Worm (Caenorhabditis elegans): ENCODE data around the gene him-8.

Gene him-8

ce11 chrIV:10584237-10584636, 22.5 kb downstream of the him-8 start, which contains the start of gene oac-8:
TSS of gene oac-8 (plus strand) at chrIV:10584537.
- TF ChIP-seq skn-1 (tag; optimal IDR thresholded peaks at IDR 0.05), result no peak
- TF ChIP-seq mxl-3 (GFP tag; optimal IDR thresholded peaks at IDR 0.05), result no peak
- TF ChIP-seq F26F4.8 (GFP tag; conservative IDR thresholded peaks at IDR 0.05), result no peak
- TF ChIP-seq nhr-48 (tag; optimal IDR thresholded peaks at IDR 0.05), result no peak
- TF ChIP-seq ceh-44 (GFP tag; IDR thresholded peaks at IDR 0.05), result no peak
- no peak for TF ChIP-seq nhr-42 (GFP tag; IDR thresholded peaks at IDR 0.05)
- TF ChIP-seq set-16 (GFP tag; IDR thresholded peaks at IDR 0.05), result no peak
- TF ChIP-seq nhr-237 (tag; optimal IDR thresholded peaks at IDR 0.05), result no peak
- no peak for TF ChIP-seq zfp-3 (GFP tag; conservative IDR thresholded peaks at IDR 0.05)
- no peak for TF ChIP-seq daf-8 (GFP tag; IDR thresholded peaks at IDR 0.05)
- TF ChIP-seq lin-29 (GFP tag; IDR thresholded peaks at IDR 0.05), result no peak
- TF ChIP-seq dpl-1 (GFP tag; optimal IDR thresholded peaks at IDR 0.05), result no peak
- no peak for TF ChIP-seq zip-2 (tag; optimal IDR thresholded peaks at IDR 0.05)
- no peak for TF ChIP-seq zag-1 (tag; optimal IDR thresholded peaks at IDR 0.05)

- TF ChIP-seq skn-1 (tag; optimal IDR thresholded peaks at IDR 0.05), result no peak
- TF ChIP-seq mep-1 (tag; optimal IDR thresholded peaks at IDR 0.05), result no peak
- no peak for TF ChIP-seq spr-1 (tag; optimal IDR thresholded peaks at IDR 0.05)
- TF ChIP-seq duxl-1 (tag; optimal IDR thresholded peaks at IDR 0.05; ENCODE audit: poor library complexity), result no peak
- no peak for TF ChIP-seq hlh-11 (tag; optimal IDR thresholded peaks at IDR 0.05)
- TF ChIP-seq ces-1 (GFP tag; optimal IDR thresholded peaks at IDR 0.05), result no peak
- no peak for TF ChIP-seq lim-7 (GFP tag; IDR thresholded peaks at IDR 0.05)
- no peak for TF ChIP-seq lin-15B (tag; optimal IDR thresholded peaks at IDR 0.05)
- TF ChIP-seq hlh-30 (tag; optimal IDR thresholded peaks at IDR 0.05; ENCODE audit: insufficient read depth), result no peak
- no peak for TF ChIP-seq fkh-10 (GFP tag; optimal IDR thresholded peaks at IDR 0.05)
- no peak for TF ChIP-seq unc-39 (tag; optimal IDR thresholded peaks at IDR 0.05)
- TF ChIP-seq arid-1 (GFP tag; conservative IDR thresholded peaks at IDR 0.05), result no peak
- no peak for TF ChIP-seq php-3 (GFP tag; IDR thresholded peaks at IDR 0.05)
- no peak for TF ChIP-seq ceh-44 (GFP tag; IDR thresholded peaks at IDR 0.05)
- no peak for TF ChIP-seq nhr-42 (GFP tag; IDR thresholded peaks at IDR 0.05)
- no peak for TF ChIP-seq ceh-62 (tag; optimal IDR thresholded peaks at IDR 0.05)
- no peak for TF ChIP-seq cey-2 (tag; optimal IDR thresholded peaks at IDR 0.05; ENCODE audit: borderline replicate concordance, insufficient read depth)
Observed at ce11 chrIV:10589072-10589471, 27.4 kb downstream of the him-8 start, which contains the start of gene C43F9.4. TSS of gene C43F9.4 (minus strand) at chrIV:10589172.

- TF ChIP-seq spr-3 (GFP tag; optimal IDR thresholded peaks at IDR 0.05) (no peak), ceh-44 (GFP tag; IDR thresholded peaks at IDR 0.05) (no peak), Y75B8A.6 (GFP tag; IDR thresholded peaks at IDR 0.05) (no peak)
Observed at ce11 chrIV:10590649-10591048, 28.9 kb downstream of the him-8 start, which contains the start of the genes C43F9.5 and nkb-2. TSS of gene C43F9.5 (minus strand) at chrIV:10590749. TSS of gene nkb-2 (plus strand) at chrIV:10590925.

ce11 chrIV:10593570-10593969, 31.9 kb downstream of the him-8 start, which contains the start of gene C43F9.7:
TSS of gene C43F9.7 (minus strand) at chrIV:10593670.
- no peak for TF ChIP-seq ZK546.5 (tag; optimal IDR thresholded peaks at IDR 0.05)
- TF ChIP-seq ceh-32 (tag; optimal IDR thresholded peaks at IDR 0.05; ENCODE audit: poor library complexity), result no peak

ce11 chrIV:10596505-10596904, 34.8 kb downstream of the him-8 start, which contains the start of gene C43F9.11:
TSS of gene C43F9.11 (plus strand) at chrIV:10596805.
- TF ChIP-seq lin-39 (tag; optimal IDR thresholded peaks at IDR 0.05) (no peak), attf-4 (tag; optimal IDR thresholded peaks at IDR 0.05) (no peak)

Measured in whole organism, L4 larva.